Fruit fly (Drosophila melanogaster): ENCODE measurements around the gene Doc1.

The Doc1 gene

DNA sequence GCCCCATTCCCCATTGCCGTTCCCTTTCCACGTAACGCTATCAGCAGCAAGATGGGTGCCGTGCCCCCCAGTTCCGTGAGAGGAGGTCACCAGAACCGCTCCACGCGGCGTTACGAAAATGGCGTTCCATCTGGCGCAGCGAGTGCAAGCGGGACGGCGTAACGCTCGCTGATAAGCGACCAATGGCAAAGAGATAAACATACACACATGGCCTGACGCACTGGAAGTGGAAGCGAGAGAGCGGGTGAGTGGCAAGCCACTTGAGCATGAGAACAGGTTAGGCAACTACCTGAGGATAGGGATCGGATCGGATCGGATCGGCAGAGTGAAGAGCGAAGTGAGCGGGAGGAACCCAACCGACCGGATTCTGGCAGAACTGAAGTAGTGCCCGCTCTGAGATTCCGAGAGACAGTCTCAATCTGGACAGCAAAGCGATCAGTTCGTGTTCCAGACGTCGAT lies 36.4 kb upstream of the Doc1 start, which contains the start of gene Doc3 (continued):
- TF ChIP-seq acj6 (GFP tag; optimal IDR thresholded peaks at IDR 0.05) (no peak), CG11762 (GFP tag; optimal IDR thresholded peaks at IDR 0.05; ENCODE audit: insufficient read depth) (no peak), CG15336 (GFP tag; IDR thresholded peaks at IDR 0.05) (no peak), CG11294 (GFP tag; IDR thresholded peaks at IDR 0.05) (no peak), Smox (GFP tag; optimal IDR thresholded peaks at IDR 0.05) (no peak), Ets21C (GFP tag; optimal IDR thresholded peaks at IDR 0.05) (no peak), Gug (GFP tag; IDR thresholded peaks at IDR 0.05) (no peak), dsx (GFP tag; optimal IDR thresholded peaks at IDR 0.05; ENCODE audit: poor library complexity, severe bottlenecking) (no peak), CG3919 (GFP tag; optimal IDR thresholded peaks at IDR 0.05) (no peak), CG8119 (GFP tag; IDR thresholded peaks at IDR 0.05) (no peak)

DNA sequence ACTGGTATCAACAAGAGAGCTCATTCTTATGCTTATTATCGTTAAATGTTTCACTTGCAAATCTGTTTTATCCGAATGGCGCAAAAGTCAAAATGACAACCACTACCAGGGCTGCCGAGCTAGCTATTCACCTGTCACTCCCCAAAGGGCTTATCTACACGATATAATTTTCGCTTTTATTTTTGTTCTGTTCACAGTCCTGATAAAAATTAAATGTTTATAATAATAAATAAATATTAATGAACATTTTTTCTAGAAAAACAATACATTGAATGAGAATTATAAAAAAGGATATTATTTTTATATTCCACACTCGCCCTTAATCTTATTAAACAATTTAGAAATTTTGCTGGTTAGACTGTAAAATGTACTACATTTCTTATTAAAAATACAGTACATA lies 31.4 kb upstream of the Doc1 start, which contains the start of gene CG5194:
Gene CG5194, minus strand, starts transcription at position 101 of the 400 bp plus-strand sequence.
- TF ChIP-seq net (GFP tag; optimal IDR thresholded peaks at IDR 0.05) (no peak), Smox (GFP tag; optimal IDR thresholded peaks at IDR 0.05) (no peak), Met (GFP tag; optimal IDR thresholded peaks at IDR 0.05) (no peak), CG11762 (GFP tag; optimal IDR thresholded peaks at IDR 0.05; ENCODE audit: insufficient read depth) (no peak), CG8632 (GFP tag; optimal IDR thresholded peaks at IDR 0.05) (no peak), Lpt (GFP tag; optimal IDR thresholded peaks at IDR 0.05) (no peak), salr (GFP tag; optimal IDR thresholded peaks at IDR 0.05) (no peak), Ets21C (GFP tag; optimal IDR thresholded peaks at IDR 0.05) (no peak), Ets96B (tag; optimal IDR thresholded peaks at IDR 0.05) (no peak), dsx (GFP tag; optimal IDR thresholded peaks at IDR 0.05; ENCODE audit: poor library complexity, severe bottlenecking) (no peak), fd59A (GFP tag; optimal IDR thresholded peaks at IDR 0.05) (no peak)

DNA sequence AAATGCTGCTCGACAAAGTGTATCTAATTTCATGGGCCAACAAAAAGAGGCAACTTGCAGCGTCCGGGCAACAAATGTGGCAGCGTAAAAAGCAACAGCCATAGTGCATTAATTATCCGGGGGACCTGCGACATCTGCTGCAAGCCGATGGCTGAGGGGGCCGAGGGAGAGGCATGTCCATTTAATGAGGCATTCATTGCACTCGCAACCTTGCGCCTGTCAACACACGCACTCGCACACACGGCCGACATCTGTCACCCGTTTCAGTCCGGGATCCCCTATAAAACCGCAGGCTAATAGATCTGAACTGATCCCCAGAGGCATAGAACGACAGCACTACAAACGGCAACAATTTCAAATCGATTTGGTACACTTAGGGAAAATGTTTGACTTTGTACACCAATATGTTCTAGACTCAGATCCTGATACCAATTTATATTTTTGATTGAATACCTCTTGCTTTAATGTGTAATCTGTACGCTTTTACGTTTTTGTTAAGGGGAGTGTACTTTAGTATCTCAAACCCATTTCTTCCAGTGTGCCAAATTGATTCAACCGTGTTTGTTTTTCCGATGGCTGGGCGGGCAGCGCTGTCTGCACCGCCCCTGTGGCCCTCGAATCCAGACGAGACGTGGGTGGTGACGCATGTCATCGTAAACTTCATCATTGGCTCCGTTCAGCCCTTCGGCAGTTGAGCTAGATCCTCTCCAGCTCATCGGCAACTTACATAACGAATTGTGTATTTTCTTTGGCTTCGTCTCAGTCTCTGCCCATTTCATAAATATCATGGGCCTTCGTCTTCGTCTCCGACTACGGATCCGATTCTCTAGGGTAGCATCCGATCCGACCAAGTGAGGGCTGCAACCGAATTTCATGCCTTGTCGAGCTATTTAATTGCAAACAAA lies 29.4 kb upstream of the Doc1 start:
- peak; percentile 16 for TF ChIP-seq Eip75B (GFP tag; optimal IDR thresholded peaks at IDR 0.05)
- peak; percentile 12 for TF ChIP-seq dsx (GFP tag; optimal IDR thresholded peaks at IDR 0.05; ENCODE audit: poor library complexity, severe bottlenecking)
- peak; percentile 18 for TF ChIP-seq CG10669 (GFP tag; optimal IDR thresholded peaks at IDR 0.05)
- no peak for TF ChIP-seq CG34406 (GFP tag; optimal IDR thresholded peaks at IDR 0.05)
- peak; percentile 48 for TF ChIP-seq svp (GFP tag)
- peak; percentile 61 for TF ChIP-seq CG6163 (GFP tag; IDR thresholded peaks at IDR 0.05)
- TF ChIP-seq Ets96B (tag; optimal IDR thresholded peaks at IDR 0.05): peak; percentile 6
- TF ChIP-seq CG3919 (GFP tag; optimal IDR thresholded peaks at IDR 0.05): peak; percentile 21
- TF ChIP-seq spab (GFP tag; optimal IDR thresholded peaks at IDR 0.05): peak; percentile 22
- TF ChIP-seq fd59A (GFP tag; optimal IDR thresholded peaks at IDR 0.05): no peak
- TF ChIP-seq CG16779 (tag; optimal IDR thresholded peaks at IDR 0.05): no peak
- TF ChIP-seq fkh (GFP tag; optimal IDR thresholded peaks at IDR 0.05): peak; percentile 0

DNA sequence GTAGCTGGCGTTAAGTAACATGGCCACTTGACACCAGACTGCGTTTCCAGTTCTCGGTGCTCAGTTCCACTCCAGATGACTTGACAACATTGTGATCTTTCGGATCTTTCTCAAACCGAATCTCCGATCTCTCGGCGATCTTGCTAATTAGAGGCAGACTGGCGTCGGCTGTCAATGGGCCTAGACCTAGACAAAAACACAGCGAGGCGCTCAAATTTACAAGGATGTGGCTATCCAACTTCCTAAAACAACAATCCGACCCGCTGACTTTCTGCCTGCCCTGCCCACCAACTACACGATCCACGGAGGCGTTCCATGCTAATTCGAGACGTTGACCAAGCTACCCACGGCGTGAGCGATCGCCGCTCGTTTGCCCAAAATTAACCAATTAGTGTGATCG lies 27.4 kb upstream of the Doc1 start:
- TF ChIP-seq Eip78C (GFP tag) (no peak), dsx (GFP tag; optimal IDR thresholded peaks at IDR 0.05; ENCODE audit: poor library complexity, severe bottlenecking) (no peak), fkh (GFP tag; optimal IDR thresholded peaks at IDR 0.05) (no peak), Lpt (GFP tag; optimal IDR thresholded peaks at IDR 0.05) (no peak), CG11902 (GFP tag; optimal IDR thresholded peaks at IDR 0.05) (no peak), pdm3 (GFP tag; optimal IDR thresholded peaks at IDR 0.05) (no peak), ss (GFP tag; optimal IDR thresholded peaks at IDR 0.05) (no peak), Ets96B (tag; optimal IDR thresholded peaks at IDR 0.05) (no peak), CG1621 (tag; optimal IDR thresholded peaks at IDR 0.05) (no peak), CG8119 (GFP tag; IDR thresholded peaks at IDR 0.05) (no peak), fd85E (GFP tag; optimal IDR thresholded peaks at IDR 0.05) (no peak), CG6276 (GFP tag; optimal IDR thresholded peaks at IDR 0.05) (no peak)

All from whole organism, prepupa.